Fruit fly (Drosophila melanogaster): ENCODE results near the gene Strump.

Strump gene

dm6 chr3L:16087323-16087816 lies 34.4 kb upstream of the Strump start, which contains the start of gene Tasp1 (continued):
- no peak for TF ChIP-seq zen2 (GFP tag; IDR thresholded peaks at IDR 0.05; ENCODE audit: partially characterized antibody)
- peak; percentile 74; the same call in 1 of the 2 replicates for TF ChIP-seq CG17328 (GFP tag; IDR thresholded peaks at IDR 0.05)
- no peak for TF ChIP-seq zfh2 (GFP tag; optimal IDR thresholded peaks at IDR 0.05)
- TF ChIP-seq CG14441 (GFP tag; IDR thresholded peaks at IDR 0.05): no peak
- peak; percentile 64 for TF ChIP-seq Hmr (GFP tag; optimal IDR thresholded peaks at IDR 0.05)
- peak; percentile 71 for TF ChIP-seq CG10979 (tag; optimal IDR thresholded peaks at IDR 0.05)
- TF ChIP-seq Xrp1 (GFP tag; IDR thresholded peaks at IDR 0.05): peak; percentile 79
- peak; percentile 62 for TF ChIP-seq tgo (GFP tag; IDR thresholded peaks at IDR 0.05)
- TF ChIP-seq CG11398 (GFP tag; optimal IDR thresholded peaks at IDR 0.05): no peak
- TF ChIP-seq run (tag; optimal IDR thresholded peaks at IDR 0.05): no peak
- peak; percentile 19 for TF ChIP-seq CG10654 (GFP tag; optimal IDR thresholded peaks at IDR 0.05)
- no peak for TF ChIP-seq CG18011 (GFP tag; optimal IDR thresholded peaks at IDR 0.05)
- peak; percentile 79 for TF ChIP-seq Rfx (GFP tag; IDR thresholded peaks at IDR 0.05)
- TF ChIP-seq Eip74EF (GFP tag; optimal IDR thresholded peaks at IDR 0.05): no peak
- TF ChIP-seq chinmo (GFP tag; IDR thresholded peaks at IDR 0.05; ENCODE audit: partially characterized antibody): 0 out of 4 replicates have a peak, but pooled peaks have one; percentile 31
- peak; percentile 62 for TF ChIP-seq pzg (GFP tag; optimal IDR thresholded peaks at IDR 0.05)
- TF ChIP-seq Atf3 (GFP tag; optimal IDR thresholded peaks at IDR 0.05): no peak
- no peak for TF ChIP-seq Lim3 (GFP tag; IDR thresholded peaks at IDR 0.05)
- peak; percentile 34 for TF ChIP-seq Jarid2 (GFP tag; optimal IDR thresholded peaks at IDR 0.05)
- TF ChIP-seq Ravus (GFP tag; IDR thresholded peaks at IDR 0.05): no peak
- TF ChIP-seq pb (GFP tag; optimal IDR thresholded peaks at IDR 0.05): peak; percentile 25
- 0 out of 2 replicates have a peak, but pooled peaks have one; percentile 32 for TF ChIP-seq Taf1 (GFP tag; IDR thresholded peaks at IDR 0.05)
- no peak for TF ChIP-seq CG1647 (GFP tag; optimal IDR thresholded peaks at IDR 0.05)
- no peak for TF ChIP-seq pan (optimal IDR thresholded peaks at IDR 0.05)
- TF ChIP-seq pan (GFP tag; optimal IDR thresholded peaks at IDR 0.05 in 1 of 2, IDR thresholded peaks at IDR 0.05 in 1 of 2): peak in 1 of 2 experiments; percentile 87
- no peak for TF ChIP-seq hb (GFP tag; IDR thresholded peaks at IDR 0.05; ENCODE audit: partially characterized antibody)
- TF ChIP-seq row (GFP tag; IDR thresholded peaks at IDR 0.05): peak; percentile 85
- no peak for TF ChIP-seq ash1 (GFP tag; optimal IDR thresholded peaks at IDR 0.05)
- TF ChIP-seq nom (GFP tag; optimal IDR thresholded peaks at IDR 0.05): no peak
- no peak for TF ChIP-seq pnt (GFP tag; optimal IDR thresholded peaks at IDR 0.05)
- peak; percentile 86 for TF ChIP-seq vvl (GFP tag; IDR thresholded peaks at IDR 0.05)
- peak; percentile 41 for TF ChIP-seq HLHmδ (GFP tag; optimal IDR thresholded peaks at IDR 0.05)
- 0 out of 2 replicates have a peak, but pooled peaks have one; percentile 24 for TF ChIP-seq peb (GFP tag; IDR thresholded peaks at IDR 0.05)
- TF ChIP-seq HLH3B (GFP tag; IDR thresholded peaks at IDR 0.05): peak; percentile 74
- peak; percentile 50; the same call in 1 of the 3 replicates for TF ChIP-seq gce (GFP tag; IDR thresholded peaks at IDR 0.05)
- TF ChIP-seq da (GFP tag; optimal IDR thresholded peaks at IDR 0.05): no peak
- no peak for TF ChIP-seq Hmx (GFP tag; optimal IDR thresholded peaks at IDR 0.05)
- TF ChIP-seq odd (GFP tag; optimal IDR thresholded peaks at IDR 0.05): no peak
- peak; percentile 40 for TF ChIP-seq chn (GFP tag; optimal IDR thresholded peaks at IDR 0.05)
- TF ChIP-seq zf30C (GFP tag; optimal IDR thresholded peaks at IDR 0.05): peak; percentile 96
- TF ChIP-seq z (GFP tag; IDR thresholded peaks at IDR 0.05): no peak
- peak in 1 of 2 experiments; percentile 74 for TF ChIP-seq bsh (GFP tag; optimal IDR thresholded peaks at IDR 0.05)
- TF ChIP-seq CG10209 (GFP tag; optimal IDR thresholded peaks at IDR 0.05): peak; percentile 34
- TF ChIP-seq sc (optimal IDR thresholded peaks at IDR 0.05): no peak
- no peak for TF ChIP-seq sc (GFP tag; optimal IDR thresholded peaks at IDR 0.05)
- TF ChIP-seq danr (GFP tag; IDR thresholded peaks at IDR 0.05): no peak
- TF ChIP-seq CG7987 (GFP tag; optimal IDR thresholded peaks at IDR 0.05): no peak
- peak; percentile 68 for TF ChIP-seq CG14710 (tag; optimal IDR thresholded peaks at IDR 0.05)
- TF ChIP-seq tio (GFP tag; optimal IDR thresholded peaks at IDR 0.05): no peak
- no peak for TF ChIP-seq TFAM (GFP tag; optimal IDR thresholded peaks at IDR 0.05)
